Worm (Caenorhabditis elegans): ENCODE measurements around the gene set-26.
"Not testable (repeated sequence)": the region's sequence is repeated elsewhere in the genome, so short reads cannot be mapped to it uniquely, and the experiment has no call there.

Gene set-26

ce11 chrIV:16656232-16656631, 549 bp upstream of the set-26 start, which contains the start of gene tsr-2:
tsr-2 (plus strand) TSS chrIV:16656613.
- TF ChIP-seq flt-1 (GFP tag; IDR thresholded peaks at IDR 0.05) = no peak
- TF ChIP-seq med-1 (GFP tag; optimal IDR thresholded peaks at IDR 0.05; ENCODE audit: insufficient read depth) = no peak
- no peak for TF ChIP-seq ref-1 (GFP tag; conservative IDR thresholded peaks at IDR 0.05)
- 0 out of 2 replicates have a peak, but pooled peaks have one; percentile 15 for TF ChIP-seq ztf-23 (GFP tag; IDR thresholded peaks at IDR 0.05)
- no peak for TF ChIP-seq klf-2 (GFP tag; conservative IDR thresholded peaks at IDR 0.05)
- TF ChIP-seq T22C8.4 (GFP tag; IDR thresholded peaks at IDR 0.05) = 0 out of 2 replicates have a peak, but pooled peaks have one; percentile 38
- TF ChIP-seq cog-1 (tag; optimal IDR thresholded peaks at IDR 0.05) = peak; percentile 50
- TF ChIP-seq tab-1 (GFP tag; IDR thresholded peaks at IDR 0.05) = no peak
- no peak for TF ChIP-seq ztf-29 (GFP tag; IDR thresholded peaks at IDR 0.05)

ce11 chrIV:16651004-16651403, 4.7 kb downstream of the set-26 start:
- TF ChIP-seq flt-1 (GFP tag; IDR thresholded peaks at IDR 0.05) = 0 out of 2 replicates have a peak, but pooled peaks have one; percentile 12

ce11 chrIV:16646192-16646544, 9.5 kb downstream of the set-26 start, which contains the start of gene Y51H4A.13:
Y51H4A.13 (minus strand) TSS chrIV:16646373.
- TF ChIP-seq klf-2 (GFP tag; conservative IDR thresholded peaks at IDR 0.05); flt-1 (GFP tag; IDR thresholded peaks at IDR 0.05); med-1 (GFP tag; optimal IDR thresholded peaks at IDR 0.05; ENCODE audit: insufficient read depth): not testable (repeated sequence)

- TF ChIP-seq T22C8.4 (GFP tag; IDR thresholded peaks at IDR 0.05) (peak; percentile 85), flt-1 (GFP tag; IDR thresholded peaks at IDR 0.05) (no peak)
Observed at ce11 chrIV:16645492-16646191, 10.0 kb downstream of the set-26 start.

ce11 chrIV:16644979-16645378, 10.7 kb downstream of the set-26 start:
- TF ChIP-seq T22C8.4 (GFP tag; IDR thresholded peaks at IDR 0.05) = peak; percentile 83

ce11 chrIV:16643782-16644181, 11.9 kb downstream of the set-26 start:
- TF ChIP-seq flt-1 (GFP tag; IDR thresholded peaks at IDR 0.05) (no peak), cog-1 (tag; optimal IDR thresholded peaks at IDR 0.05) (no peak), T22C8.4 (GFP tag; IDR thresholded peaks at IDR 0.05) (peak; percentile 97), ref-1 (GFP tag; conservative IDR thresholded peaks at IDR 0.05) (no peak)

ce11 chrIV:16630622-16631021, 25.1 kb downstream of the set-26 start, which contains the start of gene fipr-27:
fipr-27 (plus strand) TSS chrIV:16630922.
- TF ChIP-seq T22C8.4 (GFP tag; IDR thresholded peaks at IDR 0.05) (no peak), flt-1 (GFP tag; IDR thresholded peaks at IDR 0.05) (no peak), ref-1 (GFP tag; conservative IDR thresholded peaks at IDR 0.05) (no peak), cog-1 (tag; optimal IDR thresholded peaks at IDR 0.05) (no peak), ztf-23 (GFP tag; IDR thresholded peaks at IDR 0.05) (no peak), klf-2 (GFP tag; conservative IDR thresholded peaks at IDR 0.05) (no peak), tab-1 (GFP tag; IDR thresholded peaks at IDR 0.05) (no peak), ztf-29 (GFP tag; IDR thresholded peaks at IDR 0.05) (no peak), med-1 (GFP tag; optimal IDR thresholded peaks at IDR 0.05; ENCODE audit: insufficient read depth) (no peak)

ce11 chrIV:16629815-16630214, 25.9 kb downstream of the set-26 start:
- TF ChIP-seq ztf-29 (GFP tag; IDR thresholded peaks at IDR 0.05) (no peak), flt-1 (GFP tag; IDR thresholded peaks at IDR 0.05) (no peak), cog-1 (tag; optimal IDR thresholded peaks at IDR 0.05) (no peak), T22C8.4 (GFP tag; IDR thresholded peaks at IDR 0.05) (no peak), ref-1 (GFP tag; conservative IDR thresholded peaks at IDR 0.05) (no peak), med-1 (GFP tag; optimal IDR thresholded peaks at IDR 0.05; ENCODE audit: insufficient read depth) (no peak), ztf-23 (GFP tag; IDR thresholded peaks at IDR 0.05) (no peak), klf-2 (GFP tag; conservative IDR thresholded peaks at IDR 0.05) (no peak), tab-1 (GFP tag; IDR thresholded peaks at IDR 0.05) (no peak)

ce11 chrIV:16629090-16629489, 26.6 kb downstream of the set-26 start, which contains the start of gene Y51H4A.936:
Y51H4A.936 (plus strand) TSS chrIV:16629390.
- TF ChIP-seq cog-1 (tag; optimal IDR thresholded peaks at IDR 0.05) (no peak), klf-2 (GFP tag; conservative IDR thresholded peaks at IDR 0.05) (no peak), ref-1 (GFP tag; conservative IDR thresholded peaks at IDR 0.05) (no peak), med-1 (GFP tag; optimal IDR thresholded peaks at IDR 0.05; ENCODE audit: insufficient read depth) (no peak), ztf-29 (GFP tag; IDR thresholded peaks at IDR 0.05) (no peak), T22C8.4 (GFP tag; IDR thresholded peaks at IDR 0.05) (no peak), flt-1 (GFP tag; IDR thresholded peaks at IDR 0.05) (no peak), ztf-23 (GFP tag; IDR thresholded peaks at IDR 0.05) (no peak), tab-1 (GFP tag; IDR thresholded peaks at IDR 0.05) (no peak)

- TF ChIP-seq ref-1 (GFP tag; conservative IDR thresholded peaks at IDR 0.05) (no peak), T22C8.4 (GFP tag; IDR thresholded peaks at IDR 0.05) (no peak), med-1 (GFP tag; optimal IDR thresholded peaks at IDR 0.05; ENCODE audit: insufficient read depth) (no peak), tab-1 (GFP tag; IDR thresholded peaks at IDR 0.05) (no peak), cog-1 (tag; optimal IDR thresholded peaks at IDR 0.05) (no peak), klf-2 (GFP tag; conservative IDR thresholded peaks at IDR 0.05) (no peak), flt-1 (GFP tag; IDR thresholded peaks at IDR 0.05) (no peak)
Observed at ce11 chrIV:16627676-16628075, 28.0 kb downstream of the set-26 start, which contains the start of gene fipr-28. fipr-28 (plus strand) TSS chrIV:16627976.

ce11 chrIV:16625909-16626308, 29.8 kb downstream of the set-26 start, which contains the start of gene fip-7:
fip-7 (plus strand) TSS chrIV:16626209.
- not testable (repeated sequence) for TF ChIP-seq med-1 (GFP tag; optimal IDR thresholded peaks at IDR 0.05; ENCODE audit: insufficient read depth); ztf-23 (GFP tag; IDR thresholded peaks at IDR 0.05); T22C8.4 (GFP tag; IDR thresholded peaks at IDR 0.05)

All from whole organism, midembryonic.